Worm (Caenorhabditis elegans) whole organism, young adult: ENCODE results near the gene rsu-1.

Source experiments
- B0019.2 ChIP-seq: fragments of 200-800 bp; sonication (Bioruptor generic); conservative IDR thresholded peaks from 2 replicates; pipeline ENCODE4 v1.3.6; 2022; ENCODE audit warnings: missing genetic modification reagents, missing genetic modification characterization, missing compliant biosample characterization
- B0035.1 ChIP-seq: sonication (generic microtip); optimal IDR thresholded peaks from 2 replicates; lab custom pipeline; 2016; ENCODE audit warnings: missing genetic modification characterization, mild to moderate bottlenecking, missing compliant biosample characterization, missing genotype, missing genetic modification reagents
- B0261.1 ChIP-seq: sonication (generic microtip); optimal IDR thresholded peaks from 2 replicates; lab custom pipeline; 2016; ENCODE audit warnings: mild to moderate bottlenecking, missing genetic modification characterization, moderate library complexity, missing compliant biosample characterization
- F22D6.2 ChIP-seq: sonication (generic microtip); optimal IDR thresholded peaks from 2 replicates; lab custom pipeline; 2016; ENCODE audit warnings: mild to moderate bottlenecking, missing genetic modification characterization, missing compliant biosample characterization
- F23B12.7 ChIP-seq: sonication (generic microtip); optimal IDR thresholded peaks from 2 replicates; lab custom pipeline; 2017; ENCODE audit warnings: missing genetic modification characterization, mild to moderate bottlenecking, missing compliant biosample characterization, antibody characterized with exemption, moderate library complexity; ENCODE audit not compliant: insufficient read depth
- F49E8.2 ChIP-seq: sonication (generic microtip); optimal IDR thresholded peaks from 3 replicates; lab custom pipeline; 2017; ENCODE audit warnings: missing genetic modification characterization, mild to moderate bottlenecking, missing compliant biosample characterization, antibody characterized with exemption, moderate library complexity; ENCODE audit not compliant: insufficient read depth
- F52B5.7 ChIP-seq: sonication (generic microtip); optimal IDR thresholded peaks from 2 replicates; lab custom pipeline; 2016; ENCODE audit warnings: mild to moderate bottlenecking, missing genetic modification characterization, missing compliant biosample characterization
- F55B11.4 ChIP-seq: sonication (generic microtip); optimal IDR thresholded peaks from 2 replicates; lab custom pipeline; 2016; ENCODE audit warnings: missing compliant biosample characterization, missing genetic modification characterization, borderline replicate concordance; ENCODE audit not compliant: insufficient read depth
- F57A8.1 ChIP-seq: fragments of 200-800 bp; sonication (Bioruptor generic); optimal IDR thresholded peaks from 2 replicates; lab custom pipeline; 2018; ENCODE audit warnings: mild to moderate bottlenecking, missing genetic modification characterization, moderate library complexity, missing compliant biosample characterization
- F57C9.4 ChIP-seq: sonication (generic microtip); optimal IDR thresholded peaks from 2 replicates; lab custom pipeline; 2017; ENCODE audit warnings: mild to moderate bottlenecking, missing genetic modification characterization, missing compliant biosample characterization
- K12H6.12 ChIP-seq: fragments of 200-800 bp; sonication (Bioruptor generic); optimal IDR thresholded peaks from 2 replicates; lab custom pipeline; 2018; ENCODE audit warnings: mild to moderate bottlenecking, missing genetic modification characterization, missing compliant biosample characterization
- T07F8.4 ChIP-seq: sonication (generic microtip); optimal IDR thresholded peaks from 2 replicates; lab custom pipeline; 2016; ENCODE audit warnings: mild to moderate bottlenecking, missing genetic modification characterization, moderate library complexity, missing compliant biosample characterization
- Y79H2A.3 ChIP-seq: fragments of 200-800 bp; sonication (Bioruptor generic); conservative IDR thresholded peaks from 2 replicates; pipeline ENCODE4 v1.3.6; 2022; ENCODE audit warnings: missing genetic modification reagents, missing genetic modification characterization, missing compliant biosample characterization
- Y95B8A.8 ChIP-seq: fragments of 200-800 bp; sonication (Bioruptor generic); IDR thresholded peaks from 2 replicates; pipeline ENCODE4 v1.3.6; 2022; ENCODE audit warnings: missing genetic modification reagents, missing genetic modification characterization, missing compliant biosample characterization
- ZK185.1 ChIP-seq: sonication (generic microtip); optimal IDR thresholded peaks from 2 replicates; lab custom pipeline; 2016; ENCODE audit warnings: mild to moderate bottlenecking, missing genetic modification characterization, missing compliant biosample characterization; ENCODE audit not compliant: poor library complexity, severe bottlenecking
- akir-1 ChIP-seq: fragments of 200-800 bp; sonication (Bioruptor generic); optimal IDR thresholded peaks from 2 replicates; lab custom pipeline; 2018; ENCODE audit warnings: mild to moderate bottlenecking, missing genetic modification characterization, moderate library complexity, missing compliant biosample characterization
- aptf-2 ChIP-seq: fragments of 200-800 bp; sonication (Bioruptor generic); conservative IDR thresholded peaks from 2 replicates; pipeline ENCODE4 v1.3.6; 2022; ENCODE audit warnings: missing genetic modification reagents, missing genetic modification characterization, missing compliant biosample characterization
- atf-7 ChIP-seq: sonication (generic microtip); optimal IDR thresholded peaks from 2 replicates; lab custom pipeline; 2017; ENCODE audit warnings: mild to moderate bottlenecking, missing genetic modification characterization, missing compliant biosample characterization
- attf-3 ChIP-seq: fragments of 200-800 bp; sonication (Bioruptor generic); conservative IDR thresholded peaks from 2 replicates; pipeline ENCODE4 v1.3.6; 2022; ENCODE audit warnings: missing genetic modification reagents, missing genetic modification characterization, missing compliant biosample characterization
- attf-5 ChIP-seq: fragments of 200-800 bp; sonication (Bioruptor generic); optimal IDR thresholded peaks from 2 replicates; lab custom pipeline; 2018; ENCODE audit warnings: mild to moderate bottlenecking, missing genetic modification characterization, missing compliant biosample characterization
- attf-6 ChIP-seq: fragments of 200-800 bp; sonication (Bioruptor generic); IDR thresholded peaks from 2 replicates; pipeline ENCODE4 v1.3.6; 2022; ENCODE audit warnings: missing genetic modification reagents, missing genetic modification characterization, missing compliant biosample characterization
- ceh-100 ChIP-seq: fragments of 200-800 bp; sonication (Bioruptor generic); IDR thresholded peaks from 2 replicates; pipeline ENCODE4 v1.3.6; 2022; ENCODE audit warnings: missing genetic modification reagents, missing genetic modification characterization, missing compliant biosample characterization
- ceh-58 ChIP-seq: fragments of 200-800 bp; sonication (Bioruptor generic); IDR thresholded peaks from 2 replicates; pipeline ENCODE4 v1.3.6; 2022; ENCODE audit warnings: missing genetic modification characterization, missing compliant biosample characterization
- ceh-79 ChIP-seq: sonication (generic microtip); optimal IDR thresholded peaks from 2 replicates; lab custom pipeline; 2017; ENCODE audit warnings: mild to moderate bottlenecking, missing genetic modification characterization, missing compliant biosample characterization
- chd-7 ChIP-seq: sonication (generic microtip); optimal IDR thresholded peaks from 2 replicates; lab custom pipeline; 2016; ENCODE audit warnings: mild to moderate bottlenecking, missing genetic modification characterization, moderate library complexity, missing compliant biosample characterization
- die-1 ChIP-seq: sonication (generic microtip); optimal IDR thresholded peaks from 2 replicates; lab custom pipeline; 2016; ENCODE audit warnings: missing genotype, mild to moderate bottlenecking, missing genetic modification characterization, missing compliant biosample characterization
- egl-44 ChIP-seq: fragments of 200-800 bp; sonication (Bioruptor generic); IDR thresholded peaks from 2 replicates; pipeline ENCODE4 v1.3.6; 2022; ENCODE audit warnings: missing genetic modification reagents, missing genetic modification characterization, missing compliant biosample characterization
- egrh-3 ChIP-seq: fragments of 200-800 bp; sonication (Bioruptor generic); IDR thresholded peaks from 2 replicates; pipeline ENCODE4 v1.3.6; 2022; ENCODE audit warnings: missing genetic modification reagents, missing genetic modification characterization, missing compliant biosample characterization
- fkh-3 ChIP-seq: sonication (generic microtip); optimal IDR thresholded peaks from 2 replicates; lab custom pipeline; 2016; ENCODE audit warnings: mild to moderate bottlenecking, missing genetic modification characterization, missing compliant biosample characterization
- hrde-1 ChIP-seq: sonication (generic microtip); optimal IDR thresholded peaks from 2 replicates; lab custom pipeline; 2016; ENCODE audit warnings: missing genetic modification characterization, mild to moderate bottlenecking, missing compliant biosample characterization, moderate library complexity, missing genotype, missing genetic modification reagents, borderline replicate concordance
- let-526 ChIP-seq: fragments of 200-800 bp; sonication (Bioruptor generic); IDR thresholded peaks from 2 replicates; pipeline ENCODE4 v1.3.6; 2022; ENCODE audit warnings: missing genetic modification reagents, missing genetic modification characterization, missing compliant biosample characterization
- let-607 ChIP-seq, 2 experiments: fragments of 200-800 bp in 1 of 2; sonication (Bioruptor generic) in 1 of 2; sonication (generic microtip) in 1 of 2; optimal IDR thresholded peaks; 2 replicates each; lab custom pipeline; 2016 to 2018; ENCODE audit warnings: mild to moderate bottlenecking in 2 of 2, missing compliant biosample characterization in 2 of 2, missing genetic modification characterization in 2 of 2, moderate library complexity in 2 of 2, missing genotype in 1 of 2
- lin-54 ChIP-seq: fragments of 200-800 bp; sonication (Bioruptor generic); optimal IDR thresholded peaks from 2 replicates; lab custom pipeline; 2018; ENCODE audit warnings: mild to moderate bottlenecking, missing genetic modification characterization, missing compliant biosample characterization
- madf-6 ChIP-seq: fragments of 200-800 bp; sonication (Bioruptor generic); IDR thresholded peaks from 2 replicates; pipeline ENCODE4 v1.3.6; 2022; ENCODE audit warnings: missing genetic modification reagents, missing genetic modification characterization, missing compliant biosample characterization
- mes-4 ChIP-seq: sonication (generic microtip); optimal IDR thresholded peaks from 2 replicates; lab custom pipeline; 2016; ENCODE audit warnings: missing genotype, missing genetic modification characterization, missing compliant biosample characterization
- nfyb-1 ChIP-seq: fragments of 200-800 bp; sonication (Bioruptor generic); IDR thresholded peaks from 2 replicates; pipeline ENCODE4 v1.3.6; 2022; ENCODE audit warnings: missing genetic modification reagents, missing genetic modification characterization, missing compliant biosample characterization
- nhr-27 ChIP-seq: fragments of 200-800 bp; sonication (Bioruptor generic); optimal IDR thresholded peaks from 2 replicates; lab custom pipeline; 2018; ENCODE audit warnings: mild to moderate bottlenecking, missing genetic modification characterization, moderate library complexity, missing compliant biosample characterization
- nhr-80 ChIP-seq: sonication (generic microtip); optimal IDR thresholded peaks from 2 replicates; lab custom pipeline; 2016; ENCODE audit warnings: missing genetic modification characterization, missing compliant biosample characterization
- nhr-90 ChIP-seq: sonication (generic microtip); optimal IDR thresholded peaks from 2 replicates; lab custom pipeline; 2016; ENCODE audit warnings: missing genotype, mild to moderate bottlenecking, missing genetic modification characterization, missing compliant biosample characterization
- rcor-1 ChIP-seq: fragments of 200-800 bp; sonication (Bioruptor generic); IDR thresholded peaks from 2 replicates; pipeline ENCODE4 v1.3.6; 2022; ENCODE audit warnings: missing genetic modification reagents, missing genetic modification characterization, missing compliant biosample characterization
- repo-1 ChIP-seq: sonication (generic microtip); optimal IDR thresholded peaks from 2 replicates; lab custom pipeline; 2017; ENCODE audit warnings: mild to moderate bottlenecking, missing genetic modification characterization, missing compliant biosample characterization
- sea-2 ChIP-seq: fragments of 200-800 bp; sonication (Bioruptor generic); IDR thresholded peaks from 2 replicates; pipeline ENCODE4 v1.3.6; 2022; ENCODE audit warnings: missing genetic modification characterization, missing compliant biosample characterization
- snpc-1.1 ChIP-seq: sonication (generic microtip); optimal IDR thresholded peaks from 2 replicates; lab custom pipeline; 2017; ENCODE audit warnings: missing genetic modification characterization, mild to moderate bottlenecking, missing compliant biosample characterization, antibody characterized with exemption, moderate library complexity, missing genotype, missing genetic modification reagents; ENCODE audit not compliant: insufficient read depth
- somi-1 ChIP-seq: fragments of 200-800 bp; sonication (Bioruptor generic); optimal IDR thresholded peaks from 2 replicates; lab custom pipeline; 2018; ENCODE audit warnings: mild to moderate bottlenecking, missing genetic modification characterization, missing compliant biosample characterization
- sptf-2 ChIP-seq: fragments of 200-800 bp; sonication (Bioruptor generic); optimal IDR thresholded peaks from 2 replicates; lab custom pipeline; 2018; ENCODE audit warnings: mild to moderate bottlenecking, missing genetic modification characterization, missing compliant biosample characterization
- unc-62 ChIP-seq: fragments of 150-350 bp; optimal IDR thresholded peaks from 2 replicates; lab custom pipeline; 2014; ENCODE audit warnings: missing biosample characterization, missing genetic modification reagents, missing genetic modification characterization
- xnd-1 ChIP-seq: sonication (generic microtip); optimal IDR thresholded peaks from 2 replicates; lab custom pipeline; 2016; ENCODE audit warnings: missing genotype, missing genetic modification reagents, missing genetic modification characterization, missing compliant biosample characterization
- ztf-25 ChIP-seq: fragments of 200-800 bp; sonication (Bioruptor generic); IDR thresholded peaks from 2 replicates; pipeline ENCODE4 v1.3.6; 2022; ENCODE audit warnings: missing genetic modification reagents, missing genetic modification characterization, missing compliant biosample characterization

The rsu-1 gene

ce11 chrIII:3460061-3460460, 11.7 kb upstream of the rsu-1 start, which contains the start of gene C34C12.8 (continued):
- TF ChIP-seq atf-7 (tag; lab: Kevin White, UChicago) (peak; percentile 84), nhr-27 (peak; percentile 37), attf-6 (GFP tag; lab: Robert Waterston, UW) (peak; percentile 72), fkh-3 (tag; lab: Kevin White, UChicago) (no peak), chd-7 (tag; lab: Kevin White, UChicago) (peak; percentile 33), Y79H2A.3 (GFP tag; lab: Robert Waterston, UW) (no peak), rcor-1 (GFP tag; lab: Robert Waterston, UW) (peak; percentile 96), B0261.1 (peak; percentile 14), egrh-3 (GFP tag; lab: Robert Waterston, UW) (no peak), nhr-90 (tag; lab: Kevin White, UChicago) (no peak), madf-6 (GFP tag; lab: Robert Waterston, UW) (peak; percentile 96), B0019.2 (GFP tag; lab: Robert Waterston, UW) (peak; percentile 88), F22D6.2 (tag; lab: Kevin White, UChicago) (peak; percentile 82), nfyb-1 (GFP tag; lab: Robert Waterston, UW) (peak; percentile 96), repo-1 (tag; lab: Kevin White, UChicago) (peak; percentile 94), F57A8.1 (GFP tag; lab: Kevin White, UChicago) (no peak), die-1 (tag; lab: Kevin White, UChicago) (no peak), ZK185.1 (tag; lab: Kevin White, UChicago) (peak; percentile 89), akir-1 (GFP tag; lab: Kevin White, UChicago) (no peak), B0035.1 (peak; percentile 57), F23B12.7 (tag; lab: Kevin White, UChicago) (peak; percentile 69), ztf-25 (GFP tag; lab: Robert Waterston, UW) (no peak), ceh-100 (GFP tag; lab: Robert Waterston, UW) (peak; percentile 90), F57C9.4 (tag; lab: Kevin White, UChicago) (peak; percentile 5), xnd-1 (tag; lab: Kevin White, UChicago) (peak; percentile 84), nhr-80 (tag; lab: Kevin White, UChicago) (peak; percentile 47), let-526 (GFP tag; lab: Robert Waterston, UW) (peak; percentile 75), T07F8.4 (tag; lab: Kevin White, UChicago) (no peak), sptf-2 (GFP tag; lab: Kevin White, UChicago) (no peak), snpc-1.1 (tag; lab: Kevin White, UChicago) (peak; percentile 76), let-607 (tag; optimal IDR thresholded peaks at IDR 0.05; lab: Kevin White, UChicago) (peak; percentile 36 to 77), somi-1 (GFP tag; lab: Kevin White, UChicago) (peak; percentile 75), lin-54 (GFP tag; lab: Kevin White, UChicago) (peak; percentile 99), ceh-79 (tag; lab: Kevin White, UChicago) (peak; percentile 8), K12H6.12 (tag; lab: Kevin White, UChicago) (peak; percentile 63), F49E8.2 (tag; lab: Kevin White, UChicago) (peak; percentile 89), hrde-1 (tag; lab: Kevin White, UChicago) (peak; percentile 69), egl-44 (GFP tag; lab: Robert Waterston, UW) (peak; percentile 50; the same call in 1 of the 2 replicates), ceh-58 (GFP tag; lab: Robert Waterston, UW) (no peak), Y95B8A.8 (GFP tag; lab: Robert Waterston, UW) (peak; percentile 67; the same call in 1 of the 2 replicates), sea-2 (GFP tag; lab: Robert Waterston, UW) (no peak), attf-5 (GFP tag; lab: Kevin White, UChicago) (peak; percentile 90), F52B5.7 (tag; lab: Kevin White, UChicago) (peak; percentile 23), mes-4 (tag; lab: Kevin White, UChicago) (peak; percentile 44), unc-62 (GFP tag; lab: Kevin White, UChicago) (peak; percentile 30), attf-3 (GFP tag; lab: Robert Waterston, UW) (peak; percentile 45; the same call in 1 of the 2 replicates), F55B11.4 (tag; lab: Kevin White, UChicago) (no peak), aptf-2 (GFP tag; lab: Robert Waterston, UW) (no peak)
